Worm (Caenorhabditis elegans) whole organism, L2 larva: ENCODE results near the gene M02B1.3.
A peak's percentile ranks its signal among the peaks of the same experiment; 100 is the strongest.

Experiments used
- C34F6.9 ChIP-seq: fragments of 150-350 bp; optimal IDR thresholded peaks from 2 replicates; lab custom pipeline; 2014; ENCODE audit warnings: missing biosample characterization, missing genetic modification characterization
- F13H6.1 ChIP-seq: sonication (generic microtip); optimal IDR thresholded peaks from 2 replicates; lab custom pipeline; 2016; ENCODE audit warnings: missing genetic modification characterization, missing compliant biosample characterization
- R02D3.7 ChIP-seq: fragments of 150-350 bp; optimal IDR thresholded peaks from 2 replicates; lab custom pipeline; 2014; ENCODE audit warnings: missing biosample characterization, missing genetic modification characterization
- Y55F3AM.14 ChIP-seq: fragments of 200-800 bp; sonication (Bioruptor generic); optimal IDR thresholded peaks from 2 replicates; lab custom pipeline; 2018; ENCODE audit warnings: mild to moderate bottlenecking, missing genetic modification characterization, missing compliant biosample characterization
- ZK546.5 ChIP-seq: sonication (generic microtip); optimal IDR thresholded peaks from 2 replicates; lab custom pipeline; 2017; ENCODE audit warnings: missing biosample characterization, missing genetic modification characterization
- alr-1 ChIP-seq: fragments of 150-350 bp; optimal IDR thresholded peaks from 2 replicates; lab custom pipeline; 2014; ENCODE audit warnings: missing biosample characterization, missing genetic modification characterization
- aly-2 ChIP-seq: fragments of 150-350 bp; optimal IDR thresholded peaks from 2 replicates; lab custom pipeline; 2014; ENCODE audit warnings: missing biosample characterization, missing genetic modification characterization
- ama-1 ChIP-seq: fragments of 150-350 bp; optimal IDR thresholded peaks from 2 replicates; lab custom pipeline; 2018; ENCODE audit warnings: inconsistent platforms
- blmp-1 ChIP-seq: sonication (generic microtip); optimal IDR thresholded peaks from 2 replicates; lab custom pipeline; 2017; ENCODE audit warnings: missing genetic modification characterization, mild to moderate bottlenecking, missing compliant biosample characterization, antibody characterized with exemption, moderate library complexity; ENCODE audit not compliant: insufficient read depth
- ceh-16 ChIP-seq: fragments of 150-350 bp; optimal IDR thresholded peaks from 2 replicates; lab custom pipeline; 2014; ENCODE audit warnings: missing biosample characterization, missing genetic modification characterization
- ceh-82 ChIP-seq: fragments of 150-350 bp; optimal IDR thresholded peaks from 2 replicates; lab custom pipeline; 2014; ENCODE audit warnings: missing biosample characterization, missing genetic modification characterization
- dmd-4 ChIP-seq: sonication (generic microtip); optimal IDR thresholded peaks from 2 replicates; lab custom pipeline; 2017; ENCODE audit warnings: missing biosample characterization, missing genetic modification characterization
- egl-27 ChIP-seq: sonication (generic microtip); optimal IDR thresholded peaks from 3 replicates; lab custom pipeline; 2017; ENCODE audit warnings: missing biosample characterization, missing genetic modification reagents, missing genetic modification characterization
- elt-1 ChIP-seq: fragments of 150-350 bp; optimal IDR thresholded peaks from 2 replicates; lab custom pipeline; 2014; ENCODE audit warnings: missing biosample characterization, missing genetic modification characterization
- elt-3 ChIP-seq: sonication (generic microtip); optimal IDR thresholded peaks from 2 replicates; lab custom pipeline; 2017; ENCODE audit warnings: missing biosample characterization, missing genetic modification characterization
- fos-1 ChIP-seq: fragments of 150-350 bp; optimal IDR thresholded peaks from 2 replicates; lab custom pipeline; 2014; ENCODE audit warnings: missing biosample characterization, missing genetic modification characterization
- gmeb-1 ChIP-seq: fragments of 150-350 bp; optimal IDR thresholded peaks from 2 replicates; lab custom pipeline; 2014; ENCODE audit warnings: missing biosample characterization, missing genetic modification characterization
- lin-13 ChIP-seq: fragments of 150-350 bp; optimal IDR thresholded peaks from 2 replicates; lab custom pipeline; 2014; ENCODE audit warnings: missing biosample characterization, missing genetic modification reagents, missing genetic modification characterization
- lin-39 ChIP-seq: fragments of 150-350 bp; optimal IDR thresholded peaks from 2 replicates; lab custom pipeline; 2014; ENCODE audit warnings: missing biosample characterization, missing genetic modification reagents, missing genetic modification characterization
- lsy-2 ChIP-seq, 2 experiments: fragments of 150-350 bp in 1 of 2; sonication (generic microtip) in 1 of 2; optimal IDR thresholded peaks; 2 replicates each; lab custom pipeline; 2014 to 2017; ENCODE audit warnings: missing biosample characterization in 2 of 2, missing genetic modification characterization in 2 of 2
- mab-5 ChIP-seq: fragments of 150-350 bp; optimal IDR thresholded peaks from 2 replicates; lab custom pipeline; 2014; ENCODE audit warnings: missing biosample characterization, missing genetic modification characterization
- mbf-1 ChIP-seq: sonication (generic microtip); optimal IDR thresholded peaks from 2 replicates; lab custom pipeline; 2017; ENCODE audit warnings: missing biosample characterization, missing genetic modification characterization
- mdl-1 ChIP-seq, 2 experiments: fragments of 150-350 bp in 1 of 2; sonication (generic microtip) in 1 of 2; optimal IDR thresholded peaks; 2 replicates each; lab custom pipeline; 2017; ENCODE audit warnings: missing biosample characterization in 2 of 2, missing genetic modification characterization in 2 of 2
- nhr-10 ChIP-seq: sonication (generic microtip); optimal IDR thresholded peaks from 2 replicates; lab custom pipeline; 2017; ENCODE audit warnings: missing biosample characterization, missing genetic modification characterization
- nhr-11 ChIP-seq: fragments of 150-350 bp; optimal IDR thresholded peaks from 2 replicates; lab custom pipeline; 2014; ENCODE audit warnings: missing biosample characterization, missing genetic modification characterization
- nhr-12 ChIP-seq: fragments of 150-350 bp; optimal IDR thresholded peaks from 2 replicates; lab custom pipeline; 2014; ENCODE audit warnings: missing biosample characterization, missing genetic modification characterization
- nhr-129 ChIP-seq: fragments of 150-350 bp; optimal IDR thresholded peaks from 2 replicates; lab custom pipeline; 2014; ENCODE audit warnings: missing biosample characterization, missing genetic modification characterization
- nhr-21 ChIP-seq: fragments of 150-350 bp; optimal IDR thresholded peaks from 2 replicates; lab custom pipeline; 2014; ENCODE audit warnings: missing biosample characterization, missing genetic modification characterization
- nhr-23 ChIP-seq: fragments of 150-350 bp; optimal IDR thresholded peaks from 2 replicates; lab custom pipeline; 2014; ENCODE audit warnings: missing biosample characterization, missing genetic modification reagents, missing genetic modification characterization
- nhr-237 ChIP-seq: fragments of 150-350 bp; optimal IDR thresholded peaks from 2 replicates; lab custom pipeline; 2014; ENCODE audit warnings: missing biosample characterization, missing genetic modification characterization
- nhr-25 ChIP-seq: fragments of 150-350 bp; sonication (generic microtip); optimal IDR thresholded peaks from 3 replicates; lab custom pipeline; 2014; ENCODE audit warnings: missing biosample characterization, missing genetic modification characterization
- nhr-6 ChIP-seq: fragments of 150-350 bp; optimal IDR thresholded peaks from 2 replicates; lab custom pipeline; 2014; ENCODE audit warnings: missing biosample characterization, missing genetic modification characterization
- peb-1 ChIP-seq: fragments of 150-350 bp; optimal IDR thresholded peaks from 2 replicates; lab custom pipeline; 2014; ENCODE audit warnings: missing biosample characterization, missing genetic modification characterization
- sem-4 ChIP-seq: fragments of 150-350 bp; optimal IDR thresholded peaks from 2 replicates; lab custom pipeline; 2014; ENCODE audit warnings: missing biosample characterization, missing genetic modification reagents, missing genetic modification characterization
- skn-1 ChIP-seq: sonication (generic microtip); optimal IDR thresholded peaks from 2 replicates; lab custom pipeline; 2017; ENCODE audit warnings: missing biosample characterization, missing genetic modification characterization
- sma-3 ChIP-seq: sonication (generic microtip); optimal IDR thresholded peaks from 2 replicates; lab custom pipeline; 2016; ENCODE audit warnings: missing genetic modification reagents, missing genetic modification characterization, missing compliant biosample characterization
- sma-9 ChIP-seq, 2 experiments: fragments of 150-350 bp in 1 of 2; sonication (generic microtip) in 1 of 2; optimal IDR thresholded peaks; 2 replicates each; lab custom pipeline; 2014 to 2016; ENCODE audit warnings: missing genetic modification characterization in 2 of 2, mild to moderate bottlenecking in 1 of 2, missing biosample characterization in 1 of 2, missing compliant biosample characterization in 1 of 2, missing genetic modification reagents in 1 of 2, moderate library complexity in 1 of 2
- snpc-4 ChIP-seq: fragments of 150-350 bp; optimal IDR thresholded peaks from 2 replicates; lab custom pipeline; 2014; ENCODE audit warnings: missing biosample characterization, missing genetic modification characterization
- unc-39 ChIP-seq: fragments of 150-350 bp; optimal IDR thresholded peaks from 2 replicates; lab custom pipeline; 2014; ENCODE audit warnings: missing biosample characterization, missing genetic modification characterization
- unc-55 ChIP-seq: fragments of 150-350 bp; sonication (generic microtip); optimal IDR thresholded peaks from 3 replicates; lab custom pipeline; 2014; ENCODE audit warnings: missing biosample characterization, missing genetic modification reagents, missing genetic modification characterization
- unc-62 ChIP-seq: fragments of 150-350 bp; optimal IDR thresholded peaks from 2 replicates; lab custom pipeline; 2014; ENCODE audit warnings: missing biosample characterization, missing genetic modification reagents, missing genetic modification characterization
- zag-1 ChIP-seq: fragments of 150-350 bp; optimal IDR thresholded peaks from 2 replicates; lab custom pipeline; 2014; ENCODE audit warnings: missing biosample characterization, missing genetic modification characterization
- ztf-11 ChIP-seq: sonication (generic microtip); optimal IDR thresholded peaks from 2 replicates; lab custom pipeline; 2017; ENCODE audit warnings: missing biosample characterization, missing genetic modification characterization
- ztf-4 ChIP-seq: fragments of 150-350 bp; optimal IDR thresholded peaks from 2 replicates; lab custom pipeline; 2014; ENCODE audit warnings: missing biosample characterization, missing genetic modification characterization

M02B1.3 gene

ce11 chrIV:12835363-12835762 lies 945 bp upstream of the M02B1.3 start:
- TF ChIP-seq elt-3 (tag; lab: Kevin White, UChicago) (no peak), unc-39 (tag; lab: Kevin White, UChicago) (no peak), zag-1 (no peak), nhr-21 (tag; lab: Kevin White, UChicago) (no peak), ztf-11 (no peak), skn-1 (tag; lab: Kevin White, UChicago) (no peak), mdl-1 (tag; optimal IDR thresholded peaks at IDR 0.05; lab: Kevin White, UChicago) (no peak), dmd-4 (tag; lab: Kevin White, UChicago) (no peak)

ce11 chrIV:12840348-12840747 lies 4.0 kb downstream of the M02B1.3 start:
- TF ChIP-seq mbf-1, result no peak
- TF ChIP-seq C34F6.9, result no peak
- TF ChIP-seq ztf-4, result no peak
- TF ChIP-seq F13H6.1 (tag; lab: Kevin White, UChicago), result peak; percentile 49
- TF ChIP-seq alr-1 (tag; lab: Kevin White, UChicago), result no peak
- TF ChIP-seq nhr-237 (tag; lab: Kevin White, UChicago), result no peak
- TF ChIP-seq R02D3.7 (tag; lab: Kevin White, UChicago), result no peak
- TF ChIP-seq lin-13 (GFP tag; lab: Kevin White, UChicago), result no peak
- peak; percentile 41 for TF ChIP-seq nhr-129 (tag; lab: Kevin White, UChicago)
- TF ChIP-seq ztf-11, result no peak
- TF ChIP-seq ceh-16 (tag; lab: Kevin White, UChicago), result no peak
- TF ChIP-seq unc-55, result no peak
- no peak for TF ChIP-seq lsy-2 (tag; optimal IDR thresholded peaks at IDR 0.05; lab: Kevin White, UChicago)
- no peak for TF ChIP-seq elt-1
- TF ChIP-seq nhr-12 (tag; lab: Kevin White, UChicago), result no peak
- no peak for TF ChIP-seq snpc-4 (tag; lab: Kevin White, UChicago)
- no peak for TF ChIP-seq nhr-6
- no peak for TF ChIP-seq nhr-23 (tag; lab: Kevin White, UChicago)
- no peak for TF ChIP-seq peb-1 (tag; lab: Kevin White, UChicago)
- no peak for TF ChIP-seq gmeb-1 (tag; lab: Kevin White, UChicago)
- TF ChIP-seq ceh-82 (tag; lab: Kevin White, UChicago), result no peak
- TF ChIP-seq nhr-25 (tag; lab: Kevin White, UChicago), result peak; percentile 17
- TF ChIP-seq elt-3 (tag; lab: Kevin White, UChicago), result no peak
- no peak for TF ChIP-seq nhr-10 (tag; lab: Kevin White, UChicago)
- no peak for TF ChIP-seq skn-1 (tag; lab: Kevin White, UChicago)
- TF ChIP-seq sma-9 (GFP tag; optimal IDR thresholded peaks at IDR 0.05; lab: Kevin White, UChicago), result peak; percentile 32
- no peak for TF ChIP-seq sma-9 (tag; optimal IDR thresholded peaks at IDR 0.05; lab: Kevin White, UChicago)
- TF ChIP-seq lin-39 (tag; lab: Kevin White, UChicago), result no peak
- TF ChIP-seq fos-1 (tag; lab: Kevin White, UChicago), result peak; percentile 38
- TF ChIP-seq sem-4 (tag; lab: Kevin White, UChicago), result peak; percentile 39
- peak; percentile 11 for TF ChIP-seq blmp-1 (tag; lab: Kevin White, UChicago)
- no peak for TF ChIP-seq aly-2 (tag; lab: Kevin White, UChicago)
- no peak for TF ChIP-seq unc-39 (tag; lab: Kevin White, UChicago)

ce11 chrIV:12840873-12841272 lies 4.6 kb downstream of the M02B1.3 start:
- TF ChIP-seq nhr-11 (tag; lab: Kevin White, UChicago), result no peak
- no peak for TF ChIP-seq nhr-6
- TF ChIP-seq aly-2 (tag; lab: Kevin White, UChicago), result no peak
- no peak for TF ChIP-seq sem-4 (tag; lab: Kevin White, UChicago)
- no peak for TF ChIP-seq elt-1
- TF ChIP-seq, all 48 proteins: peak for 0

ce11 chrIV:12842121-12842520 lies 5.8 kb downstream of the M02B1.3 start:
- TF ChIP-seq mab-5 (no peak), ZK546.5 (no peak), R02D3.7 (tag; lab: Kevin White, UChicago) (no peak), aly-2 (tag; lab: Kevin White, UChicago) (no peak), nhr-25 (tag; lab: Kevin White, UChicago) (no peak), sma-3 (GFP tag; lab: Kevin White, UChicago) (no peak), egl-27 (no peak), fos-1 (tag; lab: Kevin White, UChicago) (peak; percentile 85), zag-1 (no peak), C34F6.9 (no peak), nhr-237 (tag; lab: Kevin White, UChicago) (no peak), gmeb-1 (tag; lab: Kevin White, UChicago) (peak; percentile 32), blmp-1 (tag; lab: Kevin White, UChicago) (no peak), nhr-6 (no peak), ama-1 (no peak), nhr-12 (tag; lab: Kevin White, UChicago) (no peak), alr-1 (tag; lab: Kevin White, UChicago) (no peak), snpc-4 (tag; lab: Kevin White, UChicago) (no peak), Y55F3AM.14 (GFP tag; lab: Kevin White, UChicago) (no peak), nhr-11 (tag; lab: Kevin White, UChicago) (no peak), unc-39 (tag; lab: Kevin White, UChicago) (no peak), unc-62 (GFP tag; lab: Kevin White, UChicago) (no peak), sma-9 (GFP tag; optimal IDR thresholded peaks at IDR 0.05; lab: Kevin White, UChicago) (peak; percentile 55), sma-9 (tag; optimal IDR thresholded peaks at IDR 0.05; lab: Kevin White, UChicago) (no peak), nhr-129 (tag; lab: Kevin White, UChicago) (no peak), nhr-23 (tag; lab: Kevin White, UChicago) (no peak), nhr-21 (tag; lab: Kevin White, UChicago) (no peak), peb-1 (tag; lab: Kevin White, UChicago) (no peak), elt-3 (tag; lab: Kevin White, UChicago) (no peak), skn-1 (tag; lab: Kevin White, UChicago) (peak; percentile 71), dmd-4 (tag; lab: Kevin White, UChicago) (no peak), nhr-10 (tag; lab: Kevin White, UChicago) (no peak)
